Worm (Caenorhabditis elegans) whole organism, young adult: ENCODE data around the gene D1054.1.

Experiments
- B0019.2 ChIP-seq: fragments of 200-800 bp; sonication (Bioruptor generic); conservative IDR thresholded peaks from 2 replicates; pipeline ENCODE4 v1.3.6; 2022; ENCODE audit warnings: missing genetic modification reagents, missing genetic modification characterization, missing compliant biosample characterization
- B0035.1 ChIP-seq: sonication (generic microtip); optimal IDR thresholded peaks from 2 replicates; lab custom pipeline; 2016; ENCODE audit warnings: missing genetic modification characterization, mild to moderate bottlenecking, missing compliant biosample characterization, missing genotype, missing genetic modification reagents
- B0261.1 ChIP-seq: sonication (generic microtip); optimal IDR thresholded peaks from 2 replicates; lab custom pipeline; 2016; ENCODE audit warnings: mild to moderate bottlenecking, missing genetic modification characterization, moderate library complexity, missing compliant biosample characterization
- F22D6.2 ChIP-seq: sonication (generic microtip); optimal IDR thresholded peaks from 2 replicates; lab custom pipeline; 2016; ENCODE audit warnings: mild to moderate bottlenecking, missing genetic modification characterization, missing compliant biosample characterization
- F23B12.7 ChIP-seq: sonication (generic microtip); optimal IDR thresholded peaks from 2 replicates; lab custom pipeline; 2017; ENCODE audit warnings: missing genetic modification characterization, mild to moderate bottlenecking, missing compliant biosample characterization, antibody characterized with exemption, moderate library complexity; ENCODE audit not compliant: insufficient read depth
- F37B4.10 ChIP-seq: fragments of 200-800 bp; sonication (Bioruptor generic); IDR thresholded peaks from 2 replicates; pipeline ENCODE4 v1.3.6; 2022; ENCODE audit warnings: missing genetic modification characterization, missing compliant biosample characterization
- F55B11.4 ChIP-seq: sonication (generic microtip); optimal IDR thresholded peaks from 2 replicates; lab custom pipeline; 2016; ENCODE audit warnings: missing compliant biosample characterization, missing genetic modification characterization, borderline replicate concordance; ENCODE audit not compliant: insufficient read depth
- F57A8.1 ChIP-seq: fragments of 200-800 bp; sonication (Bioruptor generic); optimal IDR thresholded peaks from 2 replicates; lab custom pipeline; 2018; ENCODE audit warnings: mild to moderate bottlenecking, missing genetic modification characterization, moderate library complexity, missing compliant biosample characterization
- K11D2.4 ChIP-seq: fragments of 200-800 bp; sonication (Bioruptor generic); IDR thresholded peaks from 2 replicates; pipeline ENCODE4 v1.3.6; 2022; ENCODE audit warnings: missing genetic modification reagents, missing genetic modification characterization, missing compliant biosample characterization
- K12H6.12 ChIP-seq: fragments of 200-800 bp; sonication (Bioruptor generic); optimal IDR thresholded peaks from 2 replicates; lab custom pipeline; 2018; ENCODE audit warnings: mild to moderate bottlenecking, missing genetic modification characterization, missing compliant biosample characterization
- Y53F4B.3 ChIP-seq: fragments of 200-800 bp; sonication (Bioruptor generic); IDR thresholded peaks from 2 replicates; pipeline ENCODE4 v1.3.6; 2022; ENCODE audit warnings: missing genetic modification reagents, missing genetic modification characterization, missing compliant biosample characterization
- Y53G8AR.9 ChIP-seq: fragments of 200-800 bp; sonication (Bioruptor generic); conservative IDR thresholded peaks from 2 replicates; pipeline ENCODE4 v1.3.6; 2022; ENCODE audit warnings: missing genetic modification reagents, missing genetic modification characterization, missing compliant biosample characterization
- Y95B8A.8 ChIP-seq: fragments of 200-800 bp; sonication (Bioruptor generic); IDR thresholded peaks from 2 replicates; pipeline ENCODE4 v1.3.6; 2022; ENCODE audit warnings: missing genetic modification reagents, missing genetic modification characterization, missing compliant biosample characterization
- aptf-2 ChIP-seq: fragments of 200-800 bp; sonication (Bioruptor generic); conservative IDR thresholded peaks from 2 replicates; pipeline ENCODE4 v1.3.6; 2022; ENCODE audit warnings: missing genetic modification reagents, missing genetic modification characterization, missing compliant biosample characterization
- aptf-3 ChIP-seq: fragments of 200-800 bp; sonication (Bioruptor generic); IDR thresholded peaks from 2 replicates; pipeline ENCODE4 v1.3.6; 2022; ENCODE audit warnings: missing genetic modification characterization, missing compliant biosample characterization
- attf-5 ChIP-seq: fragments of 200-800 bp; sonication (Bioruptor generic); optimal IDR thresholded peaks from 2 replicates; lab custom pipeline; 2018; ENCODE audit warnings: mild to moderate bottlenecking, missing genetic modification characterization, missing compliant biosample characterization
- bed-1 ChIP-seq: fragments of 200-800 bp; sonication (Bioruptor generic); IDR thresholded peaks from 2 replicates; pipeline ENCODE4 v1.3.6; 2022; ENCODE audit warnings: missing genetic modification reagents, missing genetic modification characterization, missing compliant biosample characterization
- bed-2 ChIP-seq: fragments of 200-800 bp; sonication (Bioruptor generic); IDR thresholded peaks from 2 replicates; pipeline ENCODE4 v1.3.6; 2022; ENCODE audit warnings: missing genetic modification reagents, missing genetic modification characterization, missing compliant biosample characterization
- ceh-100 ChIP-seq: fragments of 200-800 bp; sonication (Bioruptor generic); IDR thresholded peaks from 2 replicates; pipeline ENCODE4 v1.3.6; 2022; ENCODE audit warnings: missing genetic modification reagents, missing genetic modification characterization, missing compliant biosample characterization
- ceh-27 ChIP-seq: fragments of 200-800 bp; sonication (Bioruptor generic); optimal IDR thresholded peaks from 2 replicates; lab custom pipeline; 2018; ENCODE audit warnings: mild to moderate bottlenecking, missing genetic modification characterization, moderate library complexity, missing compliant biosample characterization
- die-1 ChIP-seq: sonication (generic microtip); optimal IDR thresholded peaks from 2 replicates; lab custom pipeline; 2016; ENCODE audit warnings: missing genotype, mild to moderate bottlenecking, missing genetic modification characterization, missing compliant biosample characterization
- dpl-1 ChIP-seq: fragments of 150-350 bp; optimal IDR thresholded peaks from 2 replicates; lab custom pipeline; 2014; ENCODE audit warnings: missing biosample characterization, missing genetic modification reagents, missing genetic modification characterization
- efl-1 ChIP-seq: fragments of 150-350 bp; optimal IDR thresholded peaks from 2 replicates; lab custom pipeline; 2014; ENCODE audit warnings: missing biosample characterization, missing genetic modification reagents, missing genetic modification characterization
- egl-44 ChIP-seq: fragments of 200-800 bp; sonication (Bioruptor generic); IDR thresholded peaks from 2 replicates; pipeline ENCODE4 v1.3.6; 2022; ENCODE audit warnings: missing genetic modification reagents, missing genetic modification characterization, missing compliant biosample characterization
- egrh-3 ChIP-seq: fragments of 200-800 bp; sonication (Bioruptor generic); IDR thresholded peaks from 2 replicates; pipeline ENCODE4 v1.3.6; 2022; ENCODE audit warnings: missing genetic modification reagents, missing genetic modification characterization, missing compliant biosample characterization
- him-1 ChIP-seq: sonication (generic microtip); optimal IDR thresholded peaks from 2 replicates; lab custom pipeline; 2016; ENCODE audit warnings: missing genotype, missing genetic modification reagents, missing genetic modification characterization, missing compliant biosample characterization
- hmg-1.2 ChIP-seq: fragments of 200-800 bp; sonication (Bioruptor generic); IDR thresholded peaks from 2 replicates; pipeline ENCODE4 v1.3.6; 2022; ENCODE audit warnings: missing genetic modification reagents, missing genetic modification characterization, missing compliant biosample characterization
- hsf-1 ChIP-seq: fragments of 200-800 bp; sonication (Bioruptor generic); IDR thresholded peaks from 2 replicates; pipeline ENCODE4 v1.3.6; 2022; ENCODE audit warnings: missing genetic modification reagents, missing genetic modification characterization, missing compliant biosample characterization
- lin-26 ChIP-seq: fragments of 200-800 bp; sonication (Bioruptor generic); IDR thresholded peaks from 2 replicates; pipeline ENCODE4 v1.3.6; 2022; ENCODE audit warnings: missing genetic modification reagents, missing genetic modification characterization, missing compliant biosample characterization
- lin-35 ChIP-seq, 3 experiments: fragments of 150-350 bp in 2 of 3; sonication (generic microtip) in 1 of 3; optimal IDR thresholded peaks; 2 replicates each; lab custom pipeline; 2014 to 2018; ENCODE audit warnings: missing biosample characterization in 3 of 3, missing genetic modification characterization in 3 of 3, missing genetic modification reagents in 3 of 3
- lin-40 ChIP-seq: sonication (generic microtip); optimal IDR thresholded peaks from 2 replicates; lab custom pipeline; 2016; ENCODE audit warnings: missing genetic modification characterization, mild to moderate bottlenecking, missing compliant biosample characterization, missing genotype, missing genetic modification reagents
- lsl-1 ChIP-seq: fragments of 200-800 bp; sonication (Bioruptor generic); optimal IDR thresholded peaks from 2 replicates; lab custom pipeline; 2018; ENCODE audit warnings: mild to moderate bottlenecking, missing genetic modification characterization, moderate library complexity, missing compliant biosample characterization
- mcd-1 ChIP-seq: fragments of 200-800 bp; sonication (Bioruptor generic); IDR thresholded peaks from 2 replicates; pipeline ENCODE4 v1.3.6; 2022; ENCODE audit warnings: missing genetic modification reagents, missing genetic modification characterization, missing compliant biosample characterization
- mxl-1 ChIP-seq: sonication (generic microtip); optimal IDR thresholded peaks from 2 replicates; lab custom pipeline; 2016; ENCODE audit warnings: missing genetic modification characterization, missing compliant biosample characterization
- nfya-2 ChIP-seq: fragments of 200-800 bp; sonication (Bioruptor generic); IDR thresholded peaks from 2 replicates; pipeline ENCODE4 v1.3.6; 2022; ENCODE audit warnings: missing genetic modification reagents, missing genetic modification characterization, missing compliant biosample characterization
- nhr-120 ChIP-seq: fragments of 200-800 bp; sonication (Bioruptor generic); IDR thresholded peaks from 2 replicates; pipeline ENCODE4 v1.3.6; 2022; ENCODE audit warnings: missing genetic modification characterization, missing compliant biosample characterization
- nhr-80 ChIP-seq: sonication (generic microtip); optimal IDR thresholded peaks from 2 replicates; lab custom pipeline; 2016; ENCODE audit warnings: missing genetic modification characterization, missing compliant biosample characterization
- pbrm-1 ChIP-seq: fragments of 200-800 bp; sonication (Bioruptor generic); IDR thresholded peaks from 2 replicates; pipeline ENCODE4 v1.3.6; 2022; ENCODE audit warnings: missing genetic modification reagents, missing genetic modification characterization, missing compliant biosample characterization
- sdz-38 ChIP-seq: sonication (generic microtip); optimal IDR thresholded peaks from 2 replicates; lab custom pipeline; 2016; ENCODE audit warnings: missing genotype, missing genetic modification characterization, missing compliant biosample characterization
- sea-2 ChIP-seq: fragments of 200-800 bp; sonication (Bioruptor generic); IDR thresholded peaks from 2 replicates; pipeline ENCODE4 v1.3.6; 2022; ENCODE audit warnings: missing genetic modification characterization, missing compliant biosample characterization
- zfh-2 ChIP-seq: fragments of 200-800 bp; sonication (Bioruptor generic); conservative IDR thresholded peaks from 2 replicates; pipeline ENCODE4 v1.3.6; 2022; ENCODE audit warnings: missing genetic modification reagents, missing genetic modification characterization, missing compliant biosample characterization
- ztf-26 ChIP-seq: sonication (generic microtip); optimal IDR thresholded peaks from 2 replicates; lab custom pipeline; 2017; ENCODE audit warnings: missing genetic modification characterization, missing compliant biosample characterization

The D1054.1 gene

ce11 chrV:10721912-10722426, 48.0 kb downstream of the D1054.1 start:
- no peak for TF ChIP-seq F55B11.4 (tag; lab: Kevin White, UChicago)
- peak; percentile 88 for TF ChIP-seq zfh-2 (GFP tag; lab: Robert Waterston, UW)
- peak; percentile 73 for TF ChIP-seq K12H6.12 (tag; lab: Kevin White, UChicago)
- 0 out of 2 replicates have a peak, but pooled peaks have one; percentile 24 for TF ChIP-seq F37B4.10
- TF ChIP-seq mcd-1 (GFP tag; lab: Robert Waterston, UW): 0 out of 2 replicates have a peak, but pooled peaks have one; percentile 26
- TF ChIP-seq, all 124 proteins: peak for 4

- TF ChIP-seq lin-35 (GFP tag; optimal IDR thresholded peaks at IDR 0.05; lab: Kevin White, UChicago) (no peak), lin-26 (no peak), ceh-100 (GFP tag; lab: Robert Waterston, UW) (no peak), aptf-3 (no peak), egl-44 (GFP tag; lab: Robert Waterston, UW) (no peak), B0261.1 (tag; lab: Kevin White, UChicago) (no peak)
These were observed 48.7 kb downstream of the D1054.1 start for ce11 chrV:10721304-10721703.

- TF ChIP-seq F57A8.1: no peak
- TF ChIP-seq F22D6.2 (tag; lab: Kevin White, UChicago): no peak
- TF ChIP-seq lsl-1 (GFP tag; lab: Kevin White, UChicago): no peak
- no peak for TF ChIP-seq sdz-38 (tag; lab: Kevin White, UChicago)
- no peak for TF ChIP-seq Y53G8AR.9 (GFP tag; lab: Robert Waterston, UW)
- no peak for TF ChIP-seq efl-1 (GFP tag; lab: Kevin White, UChicago)
- TF ChIP-seq egrh-3: no peak
- no peak for TF ChIP-seq him-1 (tag; lab: Kevin White, UChicago)
- no peak for TF ChIP-seq pbrm-1 (GFP tag; lab: Robert Waterston, UW)
- no peak for TF ChIP-seq B0035.1 (tag; lab: Kevin White, UChicago)
- no peak for TF ChIP-seq sea-2 (GFP tag; lab: Robert Waterston, UW)
- TF ChIP-seq hmg-1.2 (GFP tag; lab: Robert Waterston, UW): no peak
- no peak for TF ChIP-seq ceh-100 (GFP tag; lab: Robert Waterston, UW)
- TF ChIP-seq bed-1 (GFP tag; lab: Robert Waterston, UW): no peak
- no peak for TF ChIP-seq lin-40 (tag; lab: Kevin White, UChicago)
These were observed 49.1 kb downstream of the D1054.1 start for ce11 chrV:10720876-10721275.

DNA sequence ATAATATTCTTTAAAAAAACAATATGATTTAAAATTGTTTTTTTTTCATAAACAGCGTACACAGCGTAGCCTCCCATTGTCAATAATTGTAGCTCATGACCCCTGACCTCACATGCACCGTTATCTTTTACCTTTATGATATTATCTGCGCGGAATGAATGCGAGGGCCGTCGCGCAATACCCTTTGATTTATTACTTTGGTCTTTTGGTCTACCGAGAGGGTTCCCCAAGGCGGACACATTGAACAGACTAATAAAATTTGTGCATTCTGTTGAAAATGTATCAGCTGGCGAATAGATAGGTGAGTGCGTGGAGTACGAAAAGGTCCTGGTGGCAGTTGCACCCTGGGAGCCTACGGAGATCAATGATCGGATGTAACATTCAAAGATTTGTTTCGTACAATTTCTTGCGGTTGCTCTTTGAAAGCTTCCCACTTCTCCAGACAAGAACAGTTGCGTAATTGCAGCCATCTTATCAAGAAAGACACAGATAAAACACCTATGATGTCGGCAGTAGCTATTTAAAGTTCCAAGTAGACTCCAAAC, 49.6 kb downstream of the D1054.1 start:
- no peak for TF ChIP-seq nfya-2 (GFP tag; lab: Robert Waterston, UW)
- no peak for TF ChIP-seq attf-5 (GFP tag; lab: Kevin White, UChicago)
- no peak for TF ChIP-seq die-1
- TF ChIP-seq dpl-1 (GFP tag; lab: Kevin White, UChicago): no peak
- TF ChIP-seq F57A8.1: no peak
- TF ChIP-seq Y53F4B.3 (GFP tag; lab: Robert Waterston, UW): no peak
- no peak for TF ChIP-seq B0019.2 (GFP tag; lab: Robert Waterston, UW)
- TF ChIP-seq ztf-26 (tag; lab: Kevin White, UChicago): no peak

ce11 chrV:10719833-10720170, 50.2 kb downstream of the D1054.1 start:
- TF ChIP-seq attf-5 (GFP tag; lab: Kevin White, UChicago) (peak; percentile 49), F23B12.7 (tag; lab: Kevin White, UChicago) (no peak), bed-2 (GFP tag; lab: Robert Waterston, UW) (no peak), Y95B8A.8 (GFP tag; lab: Robert Waterston, UW) (0 out of 2 replicates have a peak, but pooled peaks have one; percentile 7), nhr-80 (tag; lab: Kevin White, UChicago) (peak; percentile 74), K11D2.4 (0 out of 2 replicates have a peak, but pooled peaks have one; percentile 51), egrh-3 (no peak), ceh-27 (GFP tag; lab: Kevin White, UChicago) (peak; percentile 44), mxl-1 (tag; lab: Kevin White, UChicago) (no peak), hsf-1 (GFP tag; lab: Robert Waterston, UW) (no peak), nhr-120 (no peak), aptf-2 (GFP tag; lab: Robert Waterston, UW) (no peak)
